Worm (Caenorhabditis elegans) whole organism, L1 larva: Measurements from ENCODE around the gene clec-227.

Experiments used
- ceh-88 ChIP-seq: fragments of 200-800 bp; sonication (Bioruptor generic); IDR thresholded peaks from 2 replicates; pipeline ENCODE4 v1.3.6; 2022; ENCODE audit warnings: missing genetic modification characterization, missing compliant biosample characterization
- nhr-28 ChIP-seq: fragments of 150-350 bp; optimal IDR thresholded peaks from 2 replicates; lab custom pipeline; 2014; ENCODE audit warnings: missing biosample characterization, missing genetic modification characterization
- pqm-1 ChIP-seq: sonication (generic microtip); optimal IDR thresholded peaks from 3 replicates; lab custom pipeline; 2017; ENCODE audit warnings: missing biosample characterization, missing genetic modification characterization
- snpc-4 ChIP-seq: fragments of 150-350 bp; optimal IDR thresholded peaks from 2 replicates; lab custom pipeline; 2014; ENCODE audit warnings: missing biosample characterization, missing genetic modification characterization

DNA sequence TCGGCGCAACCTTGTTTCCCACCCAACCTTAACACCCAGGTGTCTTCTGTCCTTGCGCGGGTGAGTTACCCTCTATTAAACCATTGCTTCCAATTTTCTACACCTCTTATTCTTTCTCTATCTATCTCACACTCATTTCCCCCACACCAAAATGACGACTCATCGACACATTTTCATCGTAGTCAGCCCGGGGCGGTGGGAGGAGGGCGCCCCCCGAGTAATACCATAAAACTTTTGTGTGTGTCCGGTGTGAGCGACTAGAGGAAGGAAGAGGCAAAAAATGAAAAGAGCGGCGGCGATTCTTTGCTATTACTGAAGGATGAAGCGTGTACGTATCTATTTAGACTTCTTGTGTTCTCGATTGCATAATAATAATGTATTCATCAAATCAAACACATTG, 32.4 kb downstream of the clec-227 start:
- no peak for TF ChIP-seq ceh-88 (GFP tag; lab: Robert Waterston, UW)
- no peak for TF ChIP-seq snpc-4 (tag; lab: Kevin White, UChicago)
- no peak for TF ChIP-seq pqm-1 (tag; lab: Kevin White, UChicago)
- no peak for TF ChIP-seq nhr-28 (tag; lab: Kevin White, UChicago)
